Fruit fly (Drosophila melanogaster): Measurements from ENCODE around the gene CG12355.

dm6 chr3L:15517508-15517907 lies 22.2 kb upstream of the CG12355 start:
- TF ChIP-seq CG12605 (GFP tag; IDR thresholded peaks at IDR 0.05) (no peak), CG13204 (GFP tag; optimal IDR thresholded peaks at IDR 0.05) (no peak), Snoo (tag; optimal IDR thresholded peaks at IDR 0.05) (no peak), CG34367 (tag; optimal IDR thresholded peaks at IDR 0.05) (no peak), Pif1B (GFP tag; optimal IDR thresholded peaks at IDR 0.05) (no peak), EcR (GFP tag; optimal IDR thresholded peaks at IDR 0.05) (no peak), CG10348 (GFP tag; IDR thresholded peaks at IDR 0.05) (no peak), Ets98B (GFP tag; IDR thresholded peaks at IDR 0.05) (no peak), CG9948 (tag; optimal IDR thresholded peaks at IDR 0.05) (no peak)
